Worm (Caenorhabditis elegans): ENCODE results near the gene srx-113.

- TF ChIP-seq B0310.2 (tag; optimal IDR thresholded peaks at IDR 0.05), result no peak
- no peak for TF ChIP-seq tbx-37 (GFP tag; conservative IDR thresholded peaks at IDR 0.05)
- no peak for TF ChIP-seq ama-1 (optimal IDR thresholded peaks at IDR 0.05)
- TF ChIP-seq sea-1 (GFP tag; conservative IDR thresholded peaks at IDR 0.05), result no peak
- TF ChIP-seq flt-1 (GFP tag; IDR thresholded peaks at IDR 0.05), result no peak
Observed at ce11 chrV:12635218-12635617, 3.3 kb upstream of the srx-113 start.
